Worm (Caenorhabditis elegans) whole organism, young adult: Measurements from ENCODE around the gene tag-307.

Experiments
- B0035.1 ChIP-seq: sonication (generic microtip); optimal IDR thresholded peaks from 2 replicates; lab custom pipeline; 2016; ENCODE audit warnings: missing genetic modification characterization, mild to moderate bottlenecking, missing compliant biosample characterization, missing genotype, missing genetic modification reagents
- sdz-38 ChIP-seq: sonication (generic microtip); optimal IDR thresholded peaks from 2 replicates; lab custom pipeline; 2016; ENCODE audit warnings: missing genotype, missing genetic modification characterization, missing compliant biosample characterization

ce11 chrIII:7882900-7883299 is 25.9 kb upstream of the tag-307 start, which contains the start of gene ZK688.9:
- TF ChIP-seq B0035.1 (tag; lab: Kevin White, UChicago), result no peak
- no peak for TF ChIP-seq sdz-38 (tag; lab: Kevin White, UChicago)
